Worm (Caenorhabditis elegans) whole organism, L1 larva: ENCODE results near the gene syf-2.

Source experiments
- C16A3.4 ChIP-seq: fragments of 150-350 bp; optimal IDR thresholded peaks from 2 replicates; lab custom pipeline; 2014; ENCODE audit warnings: missing biosample characterization, missing genetic modification characterization
- C34B4.2 ChIP-seq: sonication (generic microtip); optimal IDR thresholded peaks from 2 replicates; lab custom pipeline; 2017; ENCODE audit warnings: mild to moderate bottlenecking, missing genetic modification characterization, missing compliant biosample characterization
- aha-1 ChIP-seq: fragments of 150-350 bp; optimal IDR thresholded peaks from 2 replicates; lab custom pipeline; 2014; ENCODE audit warnings: missing biosample characterization, missing genetic modification characterization
- blmp-1 ChIP-seq: fragments of 150-350 bp; optimal IDR thresholded peaks from 2 replicates; lab custom pipeline; 2014; ENCODE audit warnings: missing biosample characterization, missing genetic modification characterization
- ceh-8 ChIP-seq: fragments of 200-800 bp; sonication (Bioruptor generic); optimal IDR thresholded peaks from 2 replicates; lab custom pipeline; 2018; ENCODE audit warnings: mild to moderate bottlenecking, missing genetic modification characterization, moderate library complexity, missing compliant biosample characterization
- ceh-82 ChIP-seq, 3 experiments: fragments of 150-350 bp in 1 of 3; sonication (generic microtip) in 2 of 3; optimal IDR thresholded peaks; 2 replicates each; lab custom pipeline; 2014 to 2017; ENCODE audit warnings: missing biosample characterization in 3 of 3, missing genetic modification characterization in 3 of 3
- ceh-90 ChIP-seq: sonication (generic microtip); optimal IDR thresholded peaks from 2 replicates; lab custom pipeline; 2016; ENCODE audit warnings: missing genetic modification characterization, missing compliant biosample characterization
- dpl-1 ChIP-seq, 3 experiments: fragments of 150-350 bp in 2 of 3; sonication (generic microtip) in 1 of 3; optimal IDR thresholded peaks; 2 replicates each; lab custom pipeline; 2014 to 2017; ENCODE audit warnings: missing biosample characterization in 3 of 3, missing genetic modification characterization in 3 of 3, missing genetic modification reagents in 3 of 3
- dsc-1 ChIP-seq: sonication (generic microtip); optimal IDR thresholded peaks from 2 replicates; lab custom pipeline; 2016; ENCODE audit warnings: mild to moderate bottlenecking, missing genetic modification characterization, missing compliant biosample characterization
- efl-1 ChIP-seq, 4 experiments: fragments of 150-350 bp; optimal IDR thresholded peaks in 3 of 4; peaks in 1 of 4; 1 replicate in 1 of 4; 2 replicates in 3 of 4; lab custom pipeline; 2014; ENCODE audit warnings: missing biosample characterization in 2 of 4, missing genetic modification characterization in 2 of 4, missing genetic modification reagents in 2 of 4
- efl-3 ChIP-seq: fragments of 200-800 bp; sonication (Bioruptor generic); optimal IDR thresholded peaks from 2 replicates; lab custom pipeline; 2018; ENCODE audit warnings: mild to moderate bottlenecking, missing genetic modification characterization, missing compliant biosample characterization
- egl-13 ChIP-seq: sonication (generic microtip); optimal IDR thresholded peaks from 2 replicates; lab custom pipeline; 2016; ENCODE audit warnings: missing genotype, missing genetic modification reagents, missing genetic modification characterization, missing compliant biosample characterization
- egl-27 ChIP-seq, 2 experiments: fragments of 150-350 bp in 1 of 2; sonication (generic microtip); optimal IDR thresholded peaks; 3 replicates each; lab custom pipeline; 2017 to 2018; ENCODE audit warnings: missing biosample characterization in 2 of 2, missing genetic modification characterization in 2 of 2, missing genetic modification reagents in 2 of 2
- elt-2 ChIP-seq: sonication (generic microtip); optimal IDR thresholded peaks from 2 replicates; lab custom pipeline; 2016; ENCODE audit warnings: missing genetic modification characterization, mild to moderate bottlenecking, inconsistent platforms, missing compliant biosample characterization, missing genetic modification reagents
- elt-3 ChIP-seq, 6 experiments: fragments of 150-350 bp in 1 of 6; sonication (generic microtip); optimal IDR thresholded peaks; 2 replicates each; lab custom pipeline; 2017 to 2018; ENCODE audit warnings: missing biosample characterization in 6 of 6, missing genetic modification characterization in 6 of 6, inconsistent platforms in 1 of 6
- ets-5 ChIP-seq: fragments of 200-800 bp; sonication (Bioruptor generic); IDR thresholded peaks from 2 replicates; pipeline ENCODE4 v1.3.6; 2022; ENCODE audit warnings: missing genetic modification characterization, missing compliant biosample characterization
- fkh-10 ChIP-seq: sonication (generic microtip); optimal IDR thresholded peaks from 2 replicates; lab custom pipeline; 2017; ENCODE audit warnings: missing biosample characterization, missing genetic modification reagents, missing genetic modification characterization
- fkh-4 ChIP-seq: sonication (generic microtip); optimal IDR thresholded peaks from 2 replicates; lab custom pipeline; 2016; ENCODE audit warnings: missing compliant biosample characterization, missing genetic modification characterization, borderline replicate concordance
- fkh-8 ChIP-seq: sonication (generic microtip); optimal IDR thresholded peaks from 2 replicates; lab custom pipeline; 2016; ENCODE audit warnings: mild to moderate bottlenecking, missing genetic modification characterization, missing compliant biosample characterization
- hpl-2 ChIP-seq: fragments of 150-350 bp; optimal IDR thresholded peaks from 2 replicates; lab custom pipeline; 2014; ENCODE audit warnings: missing biosample characterization, missing genetic modification reagents, missing genetic modification characterization
- lin-35 ChIP-seq, 2 experiments: fragments of 150-350 bp; optimal IDR thresholded peaks; 2 replicates each; lab custom pipeline; 2014; ENCODE audit warnings: missing biosample characterization in 2 of 2, missing genetic modification characterization in 2 of 2, missing genetic modification reagents in 2 of 2
- lin-39 ChIP-seq: fragments of 150-350 bp; optimal IDR thresholded peaks from 2 replicates; lab custom pipeline; 2014; ENCODE audit warnings: missing biosample characterization, missing genetic modification reagents, missing genetic modification characterization
- mdl-1 ChIP-seq, 2 experiments: fragments of 150-350 bp; optimal IDR thresholded peaks; 2 replicates each; lab custom pipeline; 2014 to 2017; ENCODE audit warnings: missing biosample characterization in 2 of 2, missing genetic modification characterization in 2 of 2, inconsistent platforms in 1 of 2
- mef-2 ChIP-seq: fragments of 150-350 bp; optimal IDR thresholded peaks from 2 replicates; lab custom pipeline; 2014; ENCODE audit warnings: missing biosample characterization, missing genetic modification characterization
- nhr-12 ChIP-seq: sonication (generic microtip); optimal IDR thresholded peaks from 2 replicates; lab custom pipeline; 2017; ENCODE audit warnings: missing biosample characterization, missing genetic modification characterization
- nhr-237 ChIP-seq: fragments of 150-350 bp; optimal IDR thresholded peaks from 2 replicates; lab custom pipeline; 2014; ENCODE audit warnings: missing biosample characterization, missing genetic modification characterization
- nhr-47 ChIP-seq: sonication (generic microtip); optimal IDR thresholded peaks from 2 replicates; lab custom pipeline; 2016; ENCODE audit warnings: mild to moderate bottlenecking, missing genetic modification characterization, moderate library complexity, missing compliant biosample characterization
- nhr-71 ChIP-seq: sonication (generic microtip); optimal IDR thresholded peaks from 2 replicates; lab custom pipeline; 2016; ENCODE audit warnings: mild to moderate bottlenecking, missing genetic modification characterization, moderate library complexity, missing compliant biosample characterization
- nhr-76 ChIP-seq: sonication (generic microtip); optimal IDR thresholded peaks from 2 replicates; lab custom pipeline; 2017; ENCODE audit warnings: missing biosample characterization, missing genetic modification characterization
- nhr-77 ChIP-seq: fragments of 150-350 bp; optimal IDR thresholded peaks from 2 replicates; lab custom pipeline; 2014; ENCODE audit warnings: missing biosample characterization, missing genetic modification characterization
- nhr-90 ChIP-seq: sonication (generic microtip); optimal IDR thresholded peaks from 2 replicates; lab custom pipeline; 2016; ENCODE audit warnings: mild to moderate bottlenecking, missing genetic modification characterization, missing compliant biosample characterization; ENCODE audit not compliant: poor library complexity
- pax-3 ChIP-seq: fragments of 200-800 bp; sonication (Bioruptor generic); optimal IDR thresholded peaks from 2 replicates; lab custom pipeline; 2018; ENCODE audit warnings: mild to moderate bottlenecking, missing genetic modification characterization, moderate library complexity, missing compliant biosample characterization
- rnt-1 ChIP-seq: sonication (generic microtip); optimal IDR thresholded peaks from 2 replicates; lab custom pipeline; 2016; ENCODE audit warnings: mild to moderate bottlenecking, missing genetic modification characterization, moderate library complexity, missing compliant biosample characterization
- skn-1 ChIP-seq: fragments of 150-350 bp; optimal IDR thresholded peaks from 2 replicates; lab custom pipeline; 2014; ENCODE audit warnings: missing biosample characterization, missing genetic modification characterization
- snpc-4 ChIP-seq: fragments of 150-350 bp; optimal IDR thresholded peaks from 2 replicates; lab custom pipeline; 2014; ENCODE audit warnings: missing biosample characterization, missing genetic modification characterization
- snu-23 ChIP-seq: sonication (generic microtip); optimal IDR thresholded peaks from 2 replicates; lab custom pipeline; 2016; ENCODE audit warnings: missing genetic modification characterization, missing compliant biosample characterization
- sptf-1 ChIP-seq: fragments of 150-350 bp; optimal IDR thresholded peaks from 2 replicates; lab custom pipeline; 2014; ENCODE audit warnings: missing biosample characterization, missing genetic modification characterization
- sup-37 ChIP-seq: fragments of 200-800 bp; sonication (Bioruptor generic); optimal IDR thresholded peaks from 2 replicates; lab custom pipeline; 2018; ENCODE audit warnings: mild to moderate bottlenecking, missing genetic modification characterization, missing compliant biosample characterization
- tbx-2 ChIP-seq: sonication (generic microtip); optimal IDR thresholded peaks from 2 replicates; lab custom pipeline; 2016; ENCODE audit warnings: missing genetic modification characterization, missing compliant biosample characterization
- unc-62 ChIP-seq: fragments of 150-350 bp; optimal IDR thresholded peaks from 2 replicates; lab custom pipeline; 2014; ENCODE audit warnings: missing biosample characterization, missing genetic modification reagents, missing genetic modification characterization
- unc-86 ChIP-seq: sonication (generic microtip); optimal IDR thresholded peaks from 2 replicates; lab custom pipeline; 2016; ENCODE audit warnings: missing genetic modification characterization, missing compliant biosample characterization
- unc-98 ChIP-seq: fragments of 200-800 bp; sonication (Bioruptor generic); IDR thresholded peaks from 2 replicates; pipeline ENCODE4 v1.3.6; 2022; ENCODE audit warnings: missing genetic modification characterization, missing compliant biosample characterization
- vab-15 ChIP-seq: sonication (generic microtip); optimal IDR thresholded peaks from 2 replicates; lab custom pipeline; 2017; ENCODE audit warnings: missing genotype, mild to moderate bottlenecking, missing genetic modification characterization, missing compliant biosample characterization
- xbp-1 ChIP-seq: sonication (generic microtip); optimal IDR thresholded peaks from 2 replicates; lab custom pipeline; 2016; ENCODE audit warnings: missing genetic modification characterization, missing compliant biosample characterization
- zag-1 ChIP-seq: fragments of 150-350 bp; optimal IDR thresholded peaks from 2 replicates; lab custom pipeline; 2014; ENCODE audit warnings: missing biosample characterization, missing genetic modification characterization
- ztf-4 ChIP-seq: fragments of 150-350 bp; optimal IDR thresholded peaks from 2 replicates; lab custom pipeline; 2014; ENCODE audit warnings: missing biosample characterization, missing genetic modification characterization

Gene syf-2

DNA sequence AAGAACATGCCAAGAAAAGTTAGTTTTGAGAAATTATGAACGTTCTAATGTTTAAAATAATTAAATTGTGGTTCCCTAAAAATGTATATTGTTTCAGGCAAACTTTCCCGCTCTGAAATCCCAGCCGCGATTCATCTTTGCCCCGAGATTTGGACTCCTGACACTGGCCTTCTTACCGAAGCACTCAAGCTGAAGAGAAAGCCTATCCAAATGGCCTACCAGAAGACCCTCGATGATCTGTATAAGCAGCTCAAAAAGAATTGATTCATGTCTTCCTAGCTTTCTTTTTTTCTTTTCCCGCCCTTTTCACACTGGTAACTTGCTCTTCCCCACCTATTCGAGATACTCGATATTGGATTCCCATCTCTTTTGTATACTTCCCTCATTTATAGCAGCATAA is 8.2 kb upstream of the syf-2 start:
- TF ChIP-seq zag-1 (tag; lab: Kevin White, UChicago) (no peak), C16A3.4 (tag; lab: Kevin White, UChicago) (no peak), lin-39 (tag; lab: Kevin White, UChicago) (no peak), tbx-2 (tag; lab: Kevin White, UChicago) (no peak), vab-15 (tag; lab: Kevin White, UChicago) (no peak), blmp-1 (tag; lab: Kevin White, UChicago) (no peak), mdl-1 (tag; optimal IDR thresholded peaks at IDR 0.05; lab: Kevin White, UChicago) (no peak), dsc-1 (tag; lab: Kevin White, UChicago) (no peak)

DNA sequence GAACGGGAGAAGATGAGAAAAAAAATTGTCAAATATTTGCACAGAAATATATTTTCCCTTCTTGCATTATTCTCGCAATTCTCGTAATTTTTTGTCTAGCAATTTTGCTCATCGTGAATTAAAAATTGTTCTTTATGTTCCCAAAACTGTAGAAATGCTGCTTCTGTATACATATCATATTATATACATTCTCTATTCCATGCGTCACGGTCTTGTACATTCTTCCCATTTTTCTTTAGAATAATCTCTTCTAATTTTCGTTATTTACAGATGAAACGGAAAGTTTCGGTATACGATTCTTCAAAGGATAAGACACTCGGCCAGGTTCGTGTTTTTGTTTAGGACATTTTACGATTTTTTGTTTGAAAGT is 5.6 kb upstream of the syf-2 start, which contains the start of gene acs-4:
TSS of gene acs-4 (plus strand) at position 271 of the 370 bp plus-strand sequence.
- TF ChIP-seq blmp-1 (tag; lab: Kevin White, UChicago): peak; percentile 12
- TF ChIP-seq nhr-77 (tag; lab: Kevin White, UChicago): no peak

DNA sequence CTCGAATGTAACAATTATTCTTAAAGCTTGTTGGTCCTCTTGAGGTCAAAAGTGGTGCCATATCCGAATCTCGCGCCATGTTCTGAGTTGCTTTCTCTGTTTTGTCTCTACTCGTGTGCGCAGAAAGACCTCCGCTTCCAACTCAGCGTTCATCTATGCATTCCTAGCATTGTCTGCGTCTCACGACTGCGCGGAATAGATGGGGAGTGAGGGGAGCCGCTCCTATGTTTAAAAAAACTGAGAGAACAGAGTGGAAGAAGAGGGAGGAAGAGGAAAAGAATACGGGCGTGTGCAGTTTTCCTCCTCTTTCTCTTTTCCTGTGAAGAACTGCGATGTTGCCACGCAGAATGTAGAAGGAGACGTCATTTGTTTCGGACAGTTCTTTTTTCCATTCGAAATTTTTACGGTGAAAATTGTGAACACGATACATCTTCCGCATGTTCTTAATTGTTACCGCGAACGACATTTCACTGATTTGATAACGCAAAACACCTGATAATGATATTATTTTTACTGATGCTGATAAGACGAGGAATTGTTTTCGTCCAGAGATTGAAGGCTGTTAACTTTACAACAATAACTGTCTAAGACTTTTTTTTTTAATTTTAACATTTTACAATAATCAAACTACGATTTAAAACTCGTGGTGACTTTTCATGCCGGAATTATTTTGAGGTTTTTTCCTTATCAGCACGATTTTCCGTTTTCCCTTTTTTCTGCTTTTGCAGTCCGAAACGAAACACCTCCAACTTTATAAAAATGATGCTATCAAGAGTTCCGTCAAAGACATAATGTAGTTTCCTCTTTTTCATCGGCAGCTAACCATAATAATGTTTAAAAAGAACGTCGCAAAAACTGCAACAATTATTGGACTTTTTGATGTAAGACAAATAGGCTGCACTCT is 5.0 kb upstream of the syf-2 start:
- TF ChIP-seq fkh-8 (tag; lab: Kevin White, UChicago) (peak; percentile 80), unc-86 (tag; lab: Kevin White, UChicago) (peak; percentile 14), unc-62 (GFP tag; lab: Kevin White, UChicago) (no peak), lin-35 (GFP tag; optimal IDR thresholded peaks at IDR 0.05; lab: Kevin White, UChicago) (peak; percentile 10 to 61), ceh-8 (GFP tag; lab: Kevin White, UChicago) (no peak), hpl-2 (GFP tag; lab: Kevin White, UChicago) (no peak), ceh-90 (no peak), elt-3 (tag; optimal IDR thresholded peaks at IDR 0.05; lab: Kevin White, UChicago) (peak in 1 of 6 experiments; percentile 14), efl-3 (GFP tag; lab: Kevin White, UChicago) (no peak), dpl-1 (GFP tag; optimal IDR thresholded peaks at IDR 0.05; lab: Kevin White, UChicago) (peak in 2 of 3 experiments; percentile 16 to 49), efl-1 (optimal IDR thresholded peaks at IDR 0.05; lab: Kevin White, UChicago) (peak; percentile 61), efl-1 (GFP tag; optimal IDR thresholded peaks at IDR 0.05 in 1 of 2; lab: Kevin White, UChicago) (peak in 1 of 2 experiments; percentile 38), fkh-10 (GFP tag; lab: Kevin White, UChicago) (no peak), pax-3 (no peak), unc-98 (GFP tag; lab: Robert Waterston, UW) (no peak), nhr-12 (tag; lab: Kevin White, UChicago) (no peak), mdl-1 (tag; optimal IDR thresholded peaks at IDR 0.05; lab: Kevin White, UChicago) (peak in 1 of 2 experiments; percentile 40), nhr-76 (no peak), aha-1 (tag; lab: Kevin White, UChicago) (no peak), snu-23 (GFP tag; lab: Kevin White, UChicago) (peak; percentile 51), nhr-90 (tag; lab: Kevin White, UChicago) (no peak), sup-37 (GFP tag; lab: Kevin White, UChicago) (no peak), sptf-1 (no peak), xbp-1 (tag; lab: Kevin White, UChicago) (peak; percentile 24), C34B4.2 (tag; lab: Kevin White, UChicago) (no peak), tbx-2 (tag; lab: Kevin White, UChicago) (peak; percentile 36), skn-1 (tag; lab: Kevin White, UChicago) (peak; percentile 51), snpc-4 (tag; lab: Kevin White, UChicago) (peak; percentile 14), egl-13 (no peak), ztf-4 (tag; lab: Kevin White, UChicago) (no peak), mef-2 (tag; lab: Kevin White, UChicago) (no peak), ets-5 (GFP tag; lab: Robert Waterston, UW) (no peak), nhr-47 (peak; percentile 44), nhr-237 (tag; lab: Kevin White, UChicago) (peak; percentile 8), nhr-71 (tag; lab: Kevin White, UChicago) (peak; percentile 65), ceh-82 (tag; optimal IDR thresholded peaks at IDR 0.05; lab: Kevin White, UChicago) (peak; percentile 40 to 51 (median 47)), egl-27 (tag; optimal IDR thresholded peaks at IDR 0.05; lab: Kevin White, UChicago) (peak in 1 of 2 experiments; percentile 46), rnt-1 (tag; lab: Kevin White, UChicago) (peak; percentile 30), fkh-4 (tag; lab: Kevin White, UChicago) (no peak), elt-2 (tag; lab: Kevin White, UChicago) (peak; percentile 12)
